Fruit fly (Drosophila melanogaster) whole organism, embryonic: Measurements from ENCODE around the gene CG42820.

ENCODE experiments used
- Atf3 ChIP-seq: fragments of 200-800 bp; sonication (Bioruptor generic); optimal IDR thresholded peaks from 3 replicates; lab custom pipeline; 2016; ENCODE audit warnings: missing biosample characterization, missing genetic modification characterization
- B-H1 ChIP-seq: fragments of 200-800 bp; sonication (Bioruptor generic); IDR thresholded peaks from 3 replicates; pipeline ENCODE4 v1.3.6; 2022; ENCODE audit warnings: missing biosample characterization, missing genetic modification characterization
- Blimp-1 ChIP-seq: fragments of 200-800 bp; sonication (Bioruptor generic); optimal IDR thresholded peaks from 3 replicates; lab custom pipeline; 2018; ENCODE audit warnings: missing biosample characterization, missing genetic modification characterization, mild to moderate bottlenecking, moderate library complexity, missing genetic modification reagents
- CG10959 ChIP-seq: fragments of 200-800 bp; sonication (Bioruptor generic); IDR thresholded peaks from 2 replicates; pipeline ENCODE4 v1.3.6; 2022; ENCODE audit warnings: missing biosample characterization, missing genetic modification characterization
- CG11085 ChIP-seq: fragments of 200-800 bp; sonication (Bioruptor generic); IDR thresholded peaks from 2 replicates; pipeline ENCODE4 v1.3.6; 2022; ENCODE audit warnings: missing biosample characterization, missing genetic modification characterization
- CG12104 ChIP-seq: fragments of 200-800 bp; sonication (Bioruptor generic); optimal IDR thresholded peaks from 3 replicates; lab custom pipeline; 2016; ENCODE audit warnings: missing biosample characterization, missing genetic modification characterization
- CG13287 ChIP-seq: fragments of 200-800 bp; sonication (Bioruptor generic); IDR thresholded peaks from 2 replicates; pipeline ENCODE4 v1.3.6; 2022; ENCODE audit warnings: missing biosample characterization, missing genetic modification characterization; ENCODE audit not compliant: partially characterized antibody
- CG16815 ChIP-seq: fragments of 200-800 bp; sonication (Bioruptor generic); optimal IDR thresholded peaks from 3 replicates; lab custom pipeline; 2017; ENCODE audit warnings: missing biosample characterization, mild to moderate bottlenecking, missing genetic modification characterization
- CG1832 ChIP-seq: fragments of 200-800 bp; sonication (Bioruptor generic); optimal IDR thresholded peaks from 2 replicates; lab custom pipeline; 2017; ENCODE audit warnings: missing biosample characterization, mild to moderate bottlenecking, missing genetic modification characterization, inconsistent platforms
- CG30020 ChIP-seq: fragments of 200-800 bp; optimal IDR thresholded peaks from 2 replicates; lab custom pipeline; 2019; ENCODE audit warnings: missing biosample characterization, mild to moderate bottlenecking, missing genetic modification characterization, moderate library complexity
- CG3065 ChIP-seq: fragments of 200-800 bp; sonication (Bioruptor generic); optimal IDR thresholded peaks from 2 replicates; lab custom pipeline; 2016; ENCODE audit warnings: missing biosample characterization, missing genetic modification characterization
- CG31388 ChIP-seq: fragments of 200-800 bp; sonication (Bioruptor generic); optimal IDR thresholded peaks from 2 replicates; lab custom pipeline; 2016; ENCODE audit warnings: missing biosample characterization, missing genetic modification characterization
- CG3281 ChIP-seq: fragments of 200-800 bp; sonication (Bioruptor generic); optimal IDR thresholded peaks from 3 replicates; lab custom pipeline; 2017; ENCODE audit warnings: missing biosample characterization, mild to moderate bottlenecking, missing genetic modification characterization
- CG34376 ChIP-seq: fragments of 200-800 bp; sonication (Bioruptor generic); optimal IDR thresholded peaks from 2 replicates; lab custom pipeline; 2018; ENCODE audit warnings: missing biosample characterization, mild to moderate bottlenecking, missing genetic modification characterization
- CG4328 ChIP-seq: fragments of 200-800 bp; sonication (Bioruptor generic); optimal IDR thresholded peaks from 3 replicates; lab custom pipeline; 2017; ENCODE audit warnings: missing biosample characterization, missing genetic modification reagents, missing genetic modification characterization
- CG4820 ChIP-seq: fragments of 200-800 bp; sonication (Bioruptor generic); optimal IDR thresholded peaks from 3 replicates; lab custom pipeline; 2016; ENCODE audit warnings: missing biosample characterization, missing genetic modification characterization
- CG8089 ChIP-seq: fragments of 200-800 bp; sonication (Bioruptor generic); optimal IDR thresholded peaks from 3 replicates; lab custom pipeline; 2016; ENCODE audit warnings: missing biosample characterization, missing genetic modification characterization
- CG8924 ChIP-seq: fragments of 200-800 bp; optimal IDR thresholded peaks from 3 replicates; lab custom pipeline; 2019; ENCODE audit warnings: missing biosample characterization, mild to moderate bottlenecking, missing genetic modification characterization, moderate library complexity
- CG9437 ChIP-seq: fragments of 200-800 bp; sonication (Bioruptor generic); optimal IDR thresholded peaks from 2 replicates; lab custom pipeline; 2018; ENCODE audit warnings: missing biosample characterization, mild to moderate bottlenecking, missing genetic modification characterization
- CG9797 ChIP-seq: fragments of 200-800 bp; sonication (Bioruptor generic); optimal IDR thresholded peaks from 3 replicates; lab custom pipeline; 2018; ENCODE audit warnings: missing biosample characterization, mild to moderate bottlenecking, missing genetic modification characterization
- Dfd ChIP-seq, 2 experiments: fragments of >200 bp; optimal IDR thresholded peaks; 2 replicates each; lab custom pipeline; 2017; ENCODE audit warnings: missing biosample characterization in 2 of 2, missing genetic modification characterization in 2 of 2
- Doc3 ChIP-seq: fragments of 200-800 bp; sonication (Bioruptor generic); IDR thresholded peaks from 3 replicates; pipeline ENCODE4 v1.3.6; 2022; ENCODE audit warnings: missing biosample characterization, missing genetic modification characterization; ENCODE audit not compliant: partially characterized antibody
- GATAe ChIP-seq: fragments of 200-800 bp; sonication (Bioruptor generic); conservative IDR thresholded peaks from 2 replicates; pipeline ENCODE4 v1.3.6; 2022; ENCODE audit warnings: missing biosample characterization, missing genetic modification characterization
- Hand ChIP-seq: fragments of 200-800 bp; sonication (Bioruptor generic); optimal IDR thresholded peaks from 2 replicates; lab custom pipeline; 2017; ENCODE audit warnings: mild to moderate bottlenecking, missing biosample characterization, missing genetic modification reagents, missing genetic modification characterization
- Meics ChIP-seq: fragments of 200-800 bp; sonication (Bioruptor generic); optimal IDR thresholded peaks from 2 replicates; lab custom pipeline; 2017; ENCODE audit warnings: missing biosample characterization, mild to moderate bottlenecking, missing genetic modification characterization
- Mes4 ChIP-seq: fragments of 200-800 bp; sonication (Bioruptor generic); optimal IDR thresholded peaks from 2 replicates; lab custom pipeline; 2016; ENCODE audit warnings: missing biosample characterization, missing genetic modification characterization
- NC2α ChIP-seq: fragments of 200-800 bp; sonication (Bioruptor generic); optimal IDR thresholded peaks from 2 replicates; lab custom pipeline; 2016; ENCODE audit warnings: missing biosample characterization, missing genetic modification characterization
- NK7.1 ChIP-seq: fragments of 200-800 bp; sonication (Bioruptor generic); optimal IDR thresholded peaks from 3 replicates; lab custom pipeline; 2016; ENCODE audit warnings: missing biosample characterization, missing genetic modification characterization
- Poxn ChIP-seq: fragments of 200-800 bp; sonication (Bioruptor generic); IDR thresholded peaks from 2 replicates; pipeline ENCODE4 v1.3.6; 2022; ENCODE audit warnings: missing biosample characterization, missing genetic modification characterization
- Sox100B ChIP-seq: fragments of 200-800 bp; sonication (Bioruptor generic); optimal IDR thresholded peaks from 3 replicates; lab custom pipeline; 2018; ENCODE audit warnings: missing biosample characterization, mild to moderate bottlenecking, missing genetic modification characterization
- Xbp1 ChIP-seq: fragments of 200-800 bp; sonication (Bioruptor generic); optimal IDR thresholded peaks from 3 replicates; lab custom pipeline; 2016; ENCODE audit warnings: missing biosample characterization, mild to moderate bottlenecking, missing genetic modification characterization
- ap ChIP-seq: fragments of 200-800 bp; sonication (Bioruptor generic); IDR thresholded peaks from 2 replicates; pipeline ENCODE4 v1.3.6; 2022; ENCODE audit warnings: missing biosample characterization, missing genetic modification characterization
- ara ChIP-seq: fragments of 200-800 bp; sonication (Bioruptor generic); IDR thresholded peaks from 2 replicates; pipeline ENCODE4 v1.3.6; 2022; ENCODE audit warnings: missing biosample characterization, missing genetic modification characterization
- corto ChIP-seq: fragments of 200-800 bp; sonication (Bioruptor generic); optimal IDR thresholded peaks from 2 replicates; lab custom pipeline; 2016; ENCODE audit warnings: missing biosample characterization, mild to moderate bottlenecking, missing genetic modification characterization, moderate library complexity
- disco-r ChIP-seq: fragments of 200-800 bp; sonication (Bioruptor generic); optimal IDR thresholded peaks from 2 replicates; lab custom pipeline; 2016; ENCODE audit warnings: missing biosample characterization, missing genetic modification characterization
- dm ChIP-seq: fragments of 200-800 bp; sonication (Bioruptor generic); optimal IDR thresholded peaks from 3 replicates; lab custom pipeline; 2016; ENCODE audit warnings: missing biosample characterization, missing genetic modification characterization
- ewg ChIP-seq: fragments of 200-800 bp; sonication (Bioruptor generic); optimal IDR thresholded peaks from 3 replicates; lab custom pipeline; 2017; ENCODE audit warnings: mild to moderate bottlenecking, missing biosample characterization, missing genetic modification reagents, missing genetic modification characterization
- fd102C ChIP-seq: fragments of 200-800 bp; sonication (Bioruptor generic); optimal IDR thresholded peaks from 2 replicates; lab custom pipeline; 2018; ENCODE audit warnings: missing biosample characterization, mild to moderate bottlenecking, missing genetic modification characterization, moderate library complexity
- fd3F ChIP-seq: fragments of 200-800 bp; sonication (Bioruptor generic); optimal IDR thresholded peaks from 2 replicates; lab custom pipeline; 2018; ENCODE audit warnings: missing biosample characterization, mild to moderate bottlenecking, missing genetic modification characterization, moderate library complexity
- grau ChIP-seq: fragments of 200-800 bp; optimal IDR thresholded peaks from 3 replicates; lab custom pipeline; 2019; ENCODE audit warnings: missing biosample characterization, mild to moderate bottlenecking, missing genetic modification characterization, moderate library complexity
- insv ChIP-seq, 2 experiments: fragments of 200-800 bp; sonication (Bioruptor generic); optimal IDR thresholded peaks; 3 replicates each; lab custom pipeline; 2016 to 2018; ENCODE audit warnings: missing biosample characterization in 2 of 2, missing genetic modification characterization in 2 of 2
- nerfin-2 ChIP-seq: fragments of 200-800 bp; sonication (Bioruptor generic); IDR thresholded peaks from 2 replicates; pipeline ENCODE4 v1.3.6; 2022; ENCODE audit warnings: missing biosample characterization, missing genetic modification characterization; ENCODE audit not compliant: partially characterized antibody
- otp ChIP-seq: fragments of 200-800 bp; sonication (Bioruptor generic); IDR thresholded peaks from 3 replicates; pipeline ENCODE4, ENCODE4 v1.3.6; 2022; ENCODE audit warnings: missing biosample characterization, missing genetic modification characterization
- pb ChIP-seq: fragments of 200-800 bp; sonication (Bioruptor generic); optimal IDR thresholded peaks from 3 replicates; lab custom pipeline; 2016; ENCODE audit warnings: missing biosample characterization, missing genetic modification characterization
- run ChIP-seq: fragments of 200-800 bp; sonication (Bioruptor generic); optimal IDR thresholded peaks from 3 replicates; lab custom pipeline; 2018; ENCODE audit warnings: missing biosample characterization, mild to moderate bottlenecking, missing genetic modification characterization
- scrt ChIP-seq: fragments of 200-800 bp; sonication (Bioruptor generic); optimal IDR thresholded peaks from 2 replicates; lab custom pipeline; 2018; ENCODE audit warnings: missing biosample characterization, mild to moderate bottlenecking, missing genetic modification characterization, moderate library complexity
- sob ChIP-seq: fragments of 200-800 bp; sonication (Bioruptor generic); IDR thresholded peaks from 2 replicates; pipeline ENCODE4 v1.3.6; 2022; ENCODE audit warnings: missing biosample characterization, missing genetic modification characterization
- ssp ChIP-seq: fragments of 200-800 bp; sonication (Bioruptor generic); IDR thresholded peaks from 2 replicates; pipeline ENCODE4 v1.3.6; 2022; ENCODE audit warnings: missing biosample characterization, missing genetic modification characterization
- trem ChIP-seq: fragments of 200-800 bp; optimal IDR thresholded peaks from 3 replicates; lab custom pipeline; 2019; ENCODE audit warnings: missing biosample characterization, mild to moderate bottlenecking, missing genetic modification characterization, moderate library complexity
- tx ChIP-seq: fragments of 200-800 bp; sonication (Bioruptor generic); optimal IDR thresholded peaks from 2 replicates; lab custom pipeline; 2016; ENCODE audit warnings: missing biosample characterization, missing genetic modification characterization

CG42820 gene

DNA sequence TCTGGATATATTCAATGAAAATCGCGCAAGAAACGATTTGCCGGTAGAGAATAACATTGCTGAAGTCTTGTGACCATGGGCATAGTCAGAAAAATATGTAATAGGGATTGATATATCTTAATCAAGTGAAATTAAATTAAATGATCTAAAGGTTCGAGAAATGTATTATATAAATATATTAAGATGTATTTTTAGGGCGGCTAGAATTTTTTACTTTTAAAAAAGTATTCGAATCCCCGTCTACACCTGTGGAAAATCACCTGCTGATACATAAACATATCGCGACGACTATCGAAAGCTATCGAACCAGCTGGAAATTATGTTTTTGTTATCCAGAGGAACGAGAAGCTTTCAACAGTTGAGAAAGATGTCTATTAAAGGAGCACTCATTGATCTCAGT, 15.5 kb downstream of the CG42820 start, which contains the start of the genes CG13390 and CG17294 (continued):
- TF ChIP-seq CG31388 (GFP tag; lab: Kevin White, UChicago) (peak; percentile 99), Atf3 (peak; percentile 92), CG1832 (GFP tag; lab: Kevin White, UChicago) (peak; percentile 2), ara (GFP tag; lab: Robert Waterston, UW) (peak; percentile 99), CG4820 (GFP tag; lab: Kevin White, UChicago) (peak; percentile 98), CG11085 (GFP tag; lab: Robert Waterston, UW) (peak; percentile 100), CG16815 (GFP tag; lab: Kevin White, UChicago) (peak; percentile 99), CG10959 (GFP tag; lab: Robert Waterston, UW) (peak; percentile 99), Blimp-1 (GFP tag; lab: Kevin White, UChicago) (peak; percentile 99), pb (GFP tag; lab: Kevin White, UChicago) (peak; percentile 69), dm (peak; percentile 87), CG30020 (tag; lab: Kevin White, UChicago) (peak; percentile 93), ewg (GFP tag; lab: Kevin White, UChicago) (peak; percentile 98), trem (tag; lab: Kevin White, UChicago) (peak; percentile 97), CG9437 (peak; percentile 95), scrt (GFP tag; lab: Kevin White, UChicago) (peak; percentile 98), Poxn (GFP tag; lab: Robert Waterston, UW) (peak; percentile 99), Sox100B (GFP tag; lab: Kevin White, UChicago) (peak; percentile 99), ssp (GFP tag; lab: Robert Waterston, UW) (peak; percentile 96), CG8924 (tag; lab: Kevin White, UChicago) (peak; percentile 100), sob (peak; percentile 100), CG34376 (GFP tag; lab: Kevin White, UChicago) (peak; percentile 100), GATAe (GFP tag; lab: Robert Waterston, UW) (peak; percentile 99), NK7.1 (GFP tag; lab: Kevin White, UChicago) (peak; percentile 92), insv (GFP tag; optimal IDR thresholded peaks at IDR 0.05; lab: Kevin White, UChicago) (peak in 1 of 2 experiments; percentile 87), Doc3 (GFP tag; lab: Robert Waterston, UW) (peak; percentile 75), ap (GFP tag; lab: Robert Waterston, UW) (peak; percentile 99), Hand (peak; percentile 99), NC2α (peak; percentile 70), CG9797 (peak; percentile 65), Mes4 (peak; percentile 84), CG8089 (GFP tag; lab: Kevin White, UChicago) (peak; percentile 81), fd3F (peak; percentile 100), B-H1 (peak; percentile 99), grau (peak; percentile 99), CG12104 (GFP tag; lab: Kevin White, UChicago) (peak; percentile 99), CG3281 (GFP tag; lab: Kevin White, UChicago) (peak; percentile 100), CG4328 (peak; percentile 99), nerfin-2 (GFP tag; lab: Robert Waterston, UW) (peak; percentile 75; the same call in 1 of the 2 replicates), tx (GFP tag; lab: Kevin White, UChicago) (peak; percentile 89), run (peak; percentile 99), Xbp1 (GFP tag; lab: Kevin White, UChicago) (peak; percentile 100), Dfd (GFP tag; optimal IDR thresholded peaks at IDR 0.05; lab: Kevin White, UChicago) (no peak), CG13287 (peak; percentile 91), disco-r (GFP tag; lab: Kevin White, UChicago) (peak; percentile 87), Meics (GFP tag; lab: Kevin White, UChicago) (peak; percentile 100), corto (GFP tag; lab: Kevin White, UChicago) (peak; percentile 99), otp (peak; percentile 99), CG3065 (peak; percentile 97), fd102C (peak; percentile 89)
